Fruit fly (Drosophila melanogaster) whole organism, prepupa: ENCODE data around the gene ZnT77C.

Experiments used
- Blimp-1 ChIP-seq: fragments of 200-800 bp; sonication (Bioruptor generic); optimal IDR thresholded peaks from 3 replicates; lab custom pipeline; 2017; ENCODE audit warnings: missing biosample characterization, missing genetic modification characterization, mild to moderate bottlenecking, moderate library complexity, missing genetic modification reagents
- CG10669 ChIP-seq: fragments of 200-800 bp; sonication (Bioruptor generic); optimal IDR thresholded peaks from 3 replicates; lab custom pipeline; 2018; ENCODE audit warnings: missing biosample characterization, mild to moderate bottlenecking, missing genetic modification characterization, moderate library complexity
- CG15336 ChIP-seq: fragments of 200-800 bp; sonication (Bioruptor generic); IDR thresholded peaks from 2 replicates; pipeline ENCODE4 v1.3.6; 2022; ENCODE audit warnings: missing biosample characterization, missing genetic modification characterization
- CG1621 ChIP-seq: fragments of 200-800 bp; sonication (Bioruptor generic); optimal IDR thresholded peaks from 3 replicates; lab custom pipeline; 2018; ENCODE audit warnings: missing biosample characterization, mild to moderate bottlenecking, missing genetic modification characterization
- CG31627 ChIP-seq: fragments of 200-800 bp; sonication (Bioruptor generic); optimal IDR thresholded peaks from 3 replicates; lab custom pipeline; 2016; ENCODE audit warnings: missing biosample characterization, missing genetic modification characterization
- CG32006 ChIP-seq: fragments of 200-800 bp; sonication (Bioruptor generic); optimal IDR thresholded peaks from 3 replicates; lab custom pipeline; 2017; ENCODE audit warnings: missing biosample characterization, mild to moderate bottlenecking, missing genetic modification characterization
- CG34406 ChIP-seq: fragments of 200-800 bp; sonication (Bioruptor generic); optimal IDR thresholded peaks from 3 replicates; lab custom pipeline; 2016; ENCODE audit warnings: missing biosample characterization, missing genetic modification characterization
- CG6792 ChIP-seq: fragments of 200-800 bp; sonication (Bioruptor generic); optimal IDR thresholded peaks from 3 replicates; lab custom pipeline; 2016; ENCODE audit warnings: missing biosample characterization, missing genetic modification characterization
- CG6808 ChIP-seq: fragments of 200-800 bp; sonication (Bioruptor generic); optimal IDR thresholded peaks from 3 replicates; lab custom pipeline; 2017; ENCODE audit warnings: missing biosample characterization, missing genetic modification characterization, mild to moderate bottlenecking, moderate library complexity, missing genetic modification reagents
- CG7368 ChIP-seq: fragments of 200-800 bp; sonication (Bioruptor generic); optimal IDR thresholded peaks from 3 replicates; lab custom pipeline; 2016; ENCODE audit warnings: missing biosample characterization, missing genetic modification characterization
- CG8119 ChIP-seq: fragments of 200-800 bp; sonication (Bioruptor generic); IDR thresholded peaks from 3 replicates; pipeline ENCODE4 v1.3.6; 2022; ENCODE audit warnings: missing biosample characterization, missing genetic modification characterization
- CG8319 ChIP-seq: fragments of 200-800 bp; sonication (Bioruptor generic); optimal IDR thresholded peaks from 3 replicates; lab custom pipeline; 2016; ENCODE audit warnings: missing biosample characterization, missing genetic modification characterization
- CG8632 ChIP-seq: fragments of 200-800 bp; sonication (Bioruptor generic); optimal IDR thresholded peaks from 3 replicates; lab custom pipeline; 2016; ENCODE audit warnings: missing biosample characterization, missing genetic modification characterization
- CG9139 ChIP-seq: fragments of 200-800 bp; sonication (Bioruptor generic); optimal IDR thresholded peaks from 3 replicates; lab custom pipeline; 2017; ENCODE audit warnings: missing biosample characterization, mild to moderate bottlenecking, missing genetic modification characterization
- Eip78C ChIP-seq: fragments of 200-800 bp; sonication (Bioruptor generic); peaks from one replicate; lab custom pipeline; 2016; ENCODE audit warnings: missing biosample characterization, missing genetic modification characterization
- Eip93F ChIP-seq: fragments of 200-800 bp; sonication (Bioruptor generic); optimal IDR thresholded peaks from 2 replicates; lab custom pipeline; 2016; ENCODE audit warnings: missing biosample characterization, mild to moderate bottlenecking, missing genetic modification characterization
- Ets21C ChIP-seq: fragments of 200-800 bp; sonication (Bioruptor generic); optimal IDR thresholded peaks from 3 replicates; lab custom pipeline; 2016; ENCODE audit warnings: missing biosample characterization, missing genetic modification characterization
- Ets96B ChIP-seq: fragments of 200-800 bp; optimal IDR thresholded peaks from 2 replicates; lab custom pipeline; 2019; ENCODE audit warnings: missing biosample characterization, mild to moderate bottlenecking, missing genetic modification characterization, moderate library complexity
- Met ChIP-seq: fragments of 200-800 bp; sonication (Bioruptor generic); optimal IDR thresholded peaks from 3 replicates; lab custom pipeline; 2016; ENCODE audit warnings: missing biosample characterization, missing genetic modification characterization
- OdsH ChIP-seq: fragments of 200-800 bp; sonication (Bioruptor generic); optimal IDR thresholded peaks from 3 replicates; lab custom pipeline; 2016; ENCODE audit warnings: missing biosample characterization, missing genetic modification characterization
- Smox ChIP-seq: fragments of 200-800 bp; sonication (Bioruptor generic); optimal IDR thresholded peaks from 3 replicates; lab custom pipeline; 2016; ENCODE audit warnings: missing biosample characterization, missing genetic modification characterization
- Sox102F ChIP-seq: fragments of 200-800 bp; sonication (Bioruptor generic); optimal IDR thresholded peaks from 2 replicates; lab custom pipeline; 2016; ENCODE audit warnings: missing biosample characterization, mild to moderate bottlenecking, missing genetic modification characterization
- Sox14 ChIP-seq: fragments of 200-800 bp; sonication (Bioruptor generic); optimal IDR thresholded peaks from 3 replicates; lab custom pipeline; 2016; ENCODE audit warnings: missing biosample characterization, missing genetic modification characterization
- acj6 ChIP-seq: fragments of 200-800 bp; sonication (Bioruptor generic); optimal IDR thresholded peaks from 3 replicates; lab custom pipeline; 2016; ENCODE audit warnings: missing biosample characterization, missing genetic modification characterization
- cyc ChIP-seq: fragments of 200-800 bp; sonication (Bioruptor generic); optimal IDR thresholded peaks from 3 replicates; lab custom pipeline; 2016; ENCODE audit warnings: missing biosample characterization, missing genetic modification characterization
- dac ChIP-seq: fragments of 200-800 bp; sonication (Bioruptor generic); optimal IDR thresholded peaks from 2 replicates; lab custom pipeline; 2017; ENCODE audit warnings: missing biosample characterization, mild to moderate bottlenecking, missing genetic modification characterization
- dsx ChIP-seq: fragments of 200-800 bp; optimal IDR thresholded peaks from 3 replicates; lab custom pipeline; 2019; ENCODE audit warnings: missing biosample characterization, mild to moderate bottlenecking, missing genetic modification characterization, moderate library complexity; ENCODE audit not compliant: poor library complexity, severe bottlenecking
- esn ChIP-seq: fragments of 200-800 bp; sonication (Bioruptor generic); optimal IDR thresholded peaks from 2 replicates; lab custom pipeline; 2016; ENCODE audit warnings: missing biosample characterization, mild to moderate bottlenecking, missing genetic modification characterization, moderate library complexity
- fd85E ChIP-seq: fragments of 200-800 bp; sonication (Bioruptor generic); optimal IDR thresholded peaks from 3 replicates; lab custom pipeline; 2016; ENCODE audit warnings: missing biosample characterization, missing genetic modification characterization
- lz ChIP-seq: fragments of 200-800 bp; sonication (Bioruptor generic); optimal IDR thresholded peaks from 3 replicates; lab custom pipeline; 2016; ENCODE audit warnings: missing biosample characterization, missing genetic modification characterization
- pdm3 ChIP-seq: fragments of 200-800 bp; sonication (Bioruptor generic); optimal IDR thresholded peaks from 3 replicates; lab custom pipeline; 2016; ENCODE audit warnings: missing biosample characterization, missing genetic modification characterization
- spab ChIP-seq: fragments of 200-800 bp; sonication (Bioruptor generic); optimal IDR thresholded peaks from 2 replicates; lab custom pipeline; 2017; ENCODE audit warnings: missing biosample characterization, mild to moderate bottlenecking, missing genetic modification characterization, missing genetic modification reagents
- ss ChIP-seq, 2 experiments: fragments of 200-800 bp; sonication (Bioruptor generic); optimal IDR thresholded peaks; 2 replicates in 1 of 2; 3 replicates in 1 of 2; lab custom pipeline; 2017 to 2018; ENCODE audit warnings: mild to moderate bottlenecking in 2 of 2, missing biosample characterization in 2 of 2, missing genetic modification characterization in 2 of 2, moderate library complexity in 1 of 2
- svp ChIP-seq: fragments of 200-800 bp; sonication (Bioruptor generic); peaks from one replicate; lab custom pipeline; 2016; ENCODE audit warnings: missing biosample characterization, missing genetic modification characterization
- vri ChIP-seq: fragments of 200-800 bp; sonication (Bioruptor generic); optimal IDR thresholded peaks from 3 replicates; lab custom pipeline; 2016; ENCODE audit warnings: missing biosample characterization, mild to moderate bottlenecking, missing genetic modification characterization

Gene ZnT77C

DNA sequence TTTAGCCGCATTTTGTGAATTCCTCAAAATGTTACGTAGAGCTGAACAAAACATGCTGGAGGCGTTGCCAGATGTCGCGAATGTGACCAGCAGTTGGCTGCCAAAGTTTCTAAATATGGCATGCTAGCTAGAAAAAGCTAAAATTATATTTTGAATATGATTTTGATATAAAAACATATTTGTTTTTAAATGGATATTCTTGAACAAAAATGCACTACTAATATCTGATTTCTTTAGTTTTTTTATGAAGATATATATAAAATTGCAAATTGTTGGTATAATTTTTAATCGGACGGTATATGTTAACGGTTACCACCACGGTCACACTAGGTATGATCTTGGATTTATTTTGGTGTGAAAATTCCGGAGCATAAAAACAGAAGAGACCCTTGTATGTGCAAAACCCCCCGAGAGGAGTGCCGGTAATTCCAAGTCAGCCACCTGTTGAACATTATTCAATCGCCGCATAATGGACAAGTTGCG is 26.0 kb upstream of the ZnT77C start, which contains the start of the genes mTerf3 and CG5104:
Gene mTerf3, minus strand, starts transcription at position 86 of the 483 bp plus-strand sequence.
Gene CG5104, plus strand, starts transcription at position 323 of the 483 bp plus-strand sequence.
- TF ChIP-seq CG8119 (GFP tag; lab: Robert Waterston, UW) (no peak), pdm3 (GFP tag; lab: Kevin White, UChicago) (peak; percentile 1), esn (peak; percentile 0), acj6 (GFP tag; lab: Kevin White, UChicago) (peak; percentile 20), Sox14 (peak; percentile 23), Smox (GFP tag; lab: Kevin White, UChicago) (peak; percentile 27), vri (GFP tag; lab: Kevin White, UChicago) (peak; percentile 46), svp (GFP tag; lab: Kevin White, UChicago) (peak; percentile 31), CG10669 (GFP tag; lab: Kevin White, UChicago) (no peak), Met (GFP tag; lab: Kevin White, UChicago) (peak; percentile 25), CG9139 (GFP tag; lab: Kevin White, UChicago) (no peak), CG31627 (GFP tag; lab: Kevin White, UChicago) (peak; percentile 12), Eip78C (GFP tag; lab: Kevin White, UChicago) (peak; percentile 66), Eip93F (GFP tag; lab: Kevin White, UChicago) (peak; percentile 16), CG1621 (peak; percentile 15)

DNA sequence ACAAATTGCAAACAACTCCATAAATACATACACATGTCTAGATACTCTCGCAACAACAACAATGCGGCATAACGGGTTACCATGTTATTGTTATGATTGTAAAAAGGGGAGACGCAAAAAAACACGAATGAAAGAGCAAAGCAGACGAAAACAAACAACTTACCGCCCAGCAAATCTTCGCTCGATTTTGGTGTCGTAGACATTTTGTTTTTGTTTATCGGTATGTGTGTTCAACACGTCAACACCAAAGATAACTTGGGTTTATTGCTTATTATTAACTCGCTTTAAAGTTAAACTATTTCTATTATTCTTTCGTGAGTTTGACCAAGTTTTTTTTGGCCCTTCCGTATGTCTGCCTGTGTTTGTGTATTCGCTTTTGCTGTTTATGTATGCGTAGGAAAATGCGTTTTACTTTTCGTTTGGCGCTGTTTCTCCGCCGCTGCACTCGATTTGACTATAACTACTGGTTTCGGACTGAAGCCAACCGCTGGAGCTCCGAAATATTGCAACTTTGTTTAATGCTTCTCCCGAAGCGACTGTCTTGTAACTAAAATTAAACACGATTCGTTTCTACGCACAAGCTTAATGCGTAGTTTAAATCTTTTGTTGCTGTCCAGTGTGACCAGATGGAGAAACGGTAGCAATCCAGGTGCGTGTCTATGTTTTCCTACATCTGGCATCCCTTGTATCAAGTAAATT is 24.2 kb upstream of the ZnT77C start, which contains the start of gene BNIP3:
Gene BNIP3, minus strand, starts transcription at position 589 of the 699 bp plus-strand sequence.
- TF ChIP-seq acj6 (GFP tag; lab: Kevin White, UChicago) = no peak
- TF ChIP-seq OdsH (GFP tag; lab: Kevin White, UChicago) = no peak
- TF ChIP-seq spab (GFP tag; lab: Kevin White, UChicago) = no peak
- TF ChIP-seq CG6792 (GFP tag; lab: Kevin White, UChicago) = no peak
- TF ChIP-seq CG34406 (GFP tag; lab: Kevin White, UChicago) = no peak
- no peak for TF ChIP-seq Smox (GFP tag; lab: Kevin White, UChicago)
- TF ChIP-seq Ets21C = no peak
- TF ChIP-seq Eip93F (GFP tag; lab: Kevin White, UChicago) = peak; percentile 2
- no peak for TF ChIP-seq CG8319 (GFP tag; lab: Kevin White, UChicago)
- TF ChIP-seq vri (GFP tag; lab: Kevin White, UChicago) = peak; percentile 35
- no peak for TF ChIP-seq dac (GFP tag; lab: Kevin White, UChicago)
- TF ChIP-seq CG7368 (GFP tag; lab: Kevin White, UChicago) = no peak
- no peak for TF ChIP-seq ss (GFP tag; optimal IDR thresholded peaks at IDR 0.05; lab: Kevin White, UChicago)
- TF ChIP-seq Eip78C (GFP tag; lab: Kevin White, UChicago) = peak; percentile 55
- no peak for TF ChIP-seq Blimp-1 (GFP tag; lab: Kevin White, UChicago)
- TF ChIP-seq CG15336 (GFP tag; lab: Robert Waterston, UW) = no peak
- TF ChIP-seq CG6808 (GFP tag; lab: Kevin White, UChicago) = no peak
- no peak for TF ChIP-seq CG8632
- TF ChIP-seq svp (GFP tag; lab: Kevin White, UChicago) = peak; percentile 45
- no peak for TF ChIP-seq esn
- no peak for TF ChIP-seq Met (GFP tag; lab: Kevin White, UChicago)
- no peak for TF ChIP-seq cyc (GFP tag; lab: Kevin White, UChicago)
- TF ChIP-seq fd85E = no peak
- TF ChIP-seq lz (GFP tag; lab: Kevin White, UChicago) = no peak
- no peak for TF ChIP-seq Sox102F
- no peak for TF ChIP-seq CG32006 (GFP tag; lab: Kevin White, UChicago)
- TF ChIP-seq Ets96B (tag; lab: Kevin White, UChicago) = no peak
- TF ChIP-seq dsx (GFP tag; lab: Kevin White, UChicago) = peak; percentile 86
- TF ChIP-seq Sox14 = peak; percentile 65
